Comparison of ENCODE assay signal across 7 fruit fly cellular contexts in genomic region chr2L:2755323-2755695, dm6.
TF ChIP-seq lines count a peak whose summit lies in the region.

No protein-coding gene starts in this region.

- no peak for TF ChIP-seq CTCF in whole organism, embryonic (GFP tag; optimal IDR thresholded peaks at IDR 0.05; lab: Kevin White, UChicago)

TF ChIP-seq in Kc167, 6 proteins besides CTCF, POLR2A, EP300 and RAD21:
- peak; percentile 76 for TF ChIP-seq h (optimal IDR thresholded peaks at IDR 0.05; lab: Kevin White, UChicago)
- peak; percentile 89 for TF ChIP-seq insv (optimal IDR thresholded peaks at IDR 0.05; lab: Kevin White, UChicago)
- TF ChIP-seq psq (optimal IDR thresholded peaks at IDR 0.05; lab: Kevin White, UChicago) = no peak
- no peak for TF ChIP-seq Sin3A (optimal IDR thresholded peaks at IDR 0.05; lab: Kevin White, UChicago)
- TF ChIP-seq Myc (optimal IDR thresholded peaks at IDR 0.05; lab: Kevin White, UChicago) = no peak
- TF ChIP-seq ttk (optimal IDR thresholded peaks at IDR 0.05; lab: Kevin White, UChicago) = no peak
TF ChIP-seq in Kc167: peak in this region for 2.

TF ChIP-seq in whole organism, 6 proteins besides CTCF, POLR2A, EP300 and RAD21:
- TF ChIP-seq usp (GFP tag; optimal IDR thresholded peaks at IDR 0.05; lab: Kevin White, UChicago) (no peak), Dll (optimal IDR thresholded peaks at IDR 0.05; lab: Kevin White, UChicago) (peak; percentile 97)
TF ChIP-seq in whole organism: peak in this region for 1.

TF ChIP-seq in whole organism, adult, 20 proteins besides CTCF, POLR2A, EP300 and RAD21:
- no peak for TF ChIP-seq toe (GFP tag; optimal IDR thresholded peaks at IDR 0.05; lab: Kevin White, UChicago)
- TF ChIP-seq Mnt (GFP tag; optimal IDR thresholded peaks at IDR 0.05; lab: Kevin White, UChicago) = peak; percentile 76
- no peak for TF ChIP-seq Clk (GFP tag; optimal IDR thresholded peaks at IDR 0.05; lab: Kevin White, UChicago)
- no peak for TF ChIP-seq CG7045 (GFP tag; optimal IDR thresholded peaks at IDR 0.05; lab: Kevin White, UChicago)
- TF ChIP-seq CG14711 (tag; optimal IDR thresholded peaks at IDR 0.05; lab: Kevin White, UChicago) = no peak
- peak; percentile 93 for TF ChIP-seq cic (GFP tag; optimal IDR thresholded peaks at IDR 0.05; lab: Kevin White, UChicago)

TF ChIP-seq in whole organism, embryonic, 481 proteins besides CTCF, POLR2A, EP300 and RAD21 (continues in another document):
- TF ChIP-seq nom (GFP tag; optimal IDR thresholded peaks at IDR 0.05; lab: Kevin White, UChicago) (peak; percentile 95), corto (GFP tag; optimal IDR thresholded peaks at IDR 0.05; lab: Kevin White, UChicago) (peak; percentile 63), gsb-n (tag; optimal IDR thresholded peaks at IDR 0.05; lab: Kevin White, UChicago) (peak; percentile 14), CG15479 (GFP tag; optimal IDR thresholded peaks at IDR 0.05; lab: Kevin White, UChicago) (peak; percentile 22), Pdp1 (GFP tag; optimal IDR thresholded peaks at IDR 0.05; lab: Kevin White, UChicago) (peak in 1 of 2 experiments; percentile 14), crc (GFP tag; optimal IDR thresholded peaks at IDR 0.05; lab: Kevin White, UChicago) (no peak), CG1832 (GFP tag; optimal IDR thresholded peaks at IDR 0.05; lab: Kevin White, UChicago) (peak; percentile 51), Trl (optimal IDR thresholded peaks at IDR 0.05; lab: Kevin White, UChicago) (peak; percentile 98 to 100), Trl (GFP tag; optimal IDR thresholded peaks at IDR 0.05; lab: Kevin White, UChicago) (peak; percentile 73), sqz (GFP tag; optimal IDR thresholded peaks at IDR 0.05; lab: Kevin White, UChicago) (peak; percentile 98), Stat92E (GFP tag; optimal IDR thresholded peaks at IDR 0.05; lab: Kevin White, UChicago) (peak in 1 of 3 experiments; percentile 29), CG30020 (tag; optimal IDR thresholded peaks at IDR 0.05; lab: Kevin White, UChicago) (no peak), CG12236 (GFP tag; optimal IDR thresholded peaks at IDR 0.05; lab: Kevin White, UChicago) (no peak), CG14965 (GFP tag; optimal IDR thresholded peaks at IDR 0.05; lab: Kevin White, UChicago; ENCODE audit: borderline replicate concordance) (no peak), Fer1 (GFP tag; optimal IDR thresholded peaks at IDR 0.05; lab: Kevin White, UChicago) (peak; percentile 13), CG33557 (GFP tag; optimal IDR thresholded peaks at IDR 0.05; lab: Kevin White, UChicago) (no peak), pan (optimal IDR thresholded peaks at IDR 0.05; lab: Kevin White, UChicago) (no peak), pan (GFP tag; optimal IDR thresholded peaks at IDR 0.05 in 1 of 2, IDR thresholded peaks at IDR 0.05 in 1 of 2) (no peak), kah (GFP tag; optimal IDR thresholded peaks at IDR 0.05; lab: Kevin White, UChicago) (peak; percentile 2)

TF ChIP-seq in whole organism, prepupa, 60 proteins besides CTCF, POLR2A, EP300 and RAD21:
- TF ChIP-seq CG32006 (GFP tag; optimal IDR thresholded peaks at IDR 0.05; lab: Kevin White, UChicago) (no peak), CG6854 (GFP tag; optimal IDR thresholded peaks at IDR 0.05; lab: Kevin White, UChicago) (peak; percentile 83), CG16779 (tag; optimal IDR thresholded peaks at IDR 0.05; lab: Kevin White, UChicago) (peak; percentile 72), dsx (GFP tag; optimal IDR thresholded peaks at IDR 0.05; lab: Kevin White, UChicago; ENCODE audit: poor library complexity, severe bottlenecking) (peak; percentile 10), Eip78C (GFP tag; lab: Kevin White, UChicago) (peak; percentile 61), CG10669 (GFP tag; optimal IDR thresholded peaks at IDR 0.05; lab: Kevin White, UChicago) (no peak), CG6808 (GFP tag; optimal IDR thresholded peaks at IDR 0.05; lab: Kevin White, UChicago) (peak; percentile 48), CG8319 (GFP tag; optimal IDR thresholded peaks at IDR 0.05; lab: Kevin White, UChicago) (no peak), net (GFP tag; optimal IDR thresholded peaks at IDR 0.05; lab: Kevin White, UChicago) (peak; percentile 31), ss (GFP tag; optimal IDR thresholded peaks at IDR 0.05; lab: Kevin White, UChicago) (peak; percentile 71 to 76), CG11762 (GFP tag; optimal IDR thresholded peaks at IDR 0.05; lab: Kevin White, UChicago; ENCODE audit: insufficient read depth) (peak; percentile 11), CG6276 (GFP tag; optimal IDR thresholded peaks at IDR 0.05; lab: Kevin White, UChicago) (no peak), Lpt (GFP tag; optimal IDR thresholded peaks at IDR 0.05; lab: Kevin White, UChicago) (peak; percentile 76), CG1621 (tag; optimal IDR thresholded peaks at IDR 0.05; lab: Kevin White, UChicago) (peak; percentile 32), CG9139 (GFP tag; optimal IDR thresholded peaks at IDR 0.05; lab: Kevin White, UChicago) (peak; percentile 79), CG8632 (GFP tag; optimal IDR thresholded peaks at IDR 0.05; lab: Kevin White, UChicago) (peak; percentile 19), vri (GFP tag; optimal IDR thresholded peaks at IDR 0.05; lab: Kevin White, UChicago) (peak; percentile 34), Sox102F (GFP tag; optimal IDR thresholded peaks at IDR 0.05; lab: Kevin White, UChicago) (peak; percentile 50)

TF ChIP-seq in whole organism, pupa, 21 proteins besides CTCF, POLR2A, EP300 and RAD21:
- TF ChIP-seq Ets98B (GFP tag; IDR thresholded peaks at IDR 0.05; lab: Robert Waterston, UW) (no peak), fd96Ca (GFP tag; IDR thresholded peaks at IDR 0.05; lab: Robert Waterston, UW) (no peak), D1 (tag; optimal IDR thresholded peaks at IDR 0.05; lab: Kevin White, UChicago) (no peak), CG32121 (GFP tag; IDR thresholded peaks at IDR 0.05; lab: Robert Waterston, UW) (no peak), Pif1A (GFP tag; optimal IDR thresholded peaks at IDR 0.05; lab: Kevin White, UChicago) (peak; percentile 59), Snoo (tag; optimal IDR thresholded peaks at IDR 0.05; lab: Kevin White, UChicago) (no peak), CG13204 (GFP tag; optimal IDR thresholded peaks at IDR 0.05; lab: Kevin White, UChicago) (no peak), Pif1B (GFP tag; optimal IDR thresholded peaks at IDR 0.05; lab: Kevin White, UChicago) (peak; percentile 72), CG4496 (GFP tag; IDR thresholded peaks at IDR 0.05; lab: Robert Waterston, UW) (no peak), gl (tag; optimal IDR thresholded peaks at IDR 0.05; lab: Kevin White, UChicago) (peak; percentile 61), EcR (GFP tag; optimal IDR thresholded peaks at IDR 0.05; lab: Kevin White, UChicago) (peak; percentile 72), CG17806 (tag; optimal IDR thresholded peaks at IDR 0.05; lab: Kevin White, UChicago) (no peak), CG34367 (tag; optimal IDR thresholded peaks at IDR 0.05; lab: Kevin White, UChicago) (no peak), CG10348 (GFP tag; IDR thresholded peaks at IDR 0.05; lab: Robert Waterston, UW) (no peak), CG14655 (GFP tag; optimal IDR thresholded peaks at IDR 0.05; lab: Kevin White, UChicago) (no peak)

TF ChIP-seq in whole organism, wandering third instar larva, 38 proteins besides CTCF, POLR2A, EP300 and RAD21:
- TF ChIP-seq CrebA (GFP tag; optimal IDR thresholded peaks at IDR 0.05; lab: Kevin White, UChicago; ENCODE audit: borderline replicate concordance) (no peak), Sp1 (GFP tag; optimal IDR thresholded peaks at IDR 0.05; lab: Kevin White, UChicago) (no peak), GATAd (GFP tag; optimal IDR thresholded peaks at IDR 0.05; lab: Kevin White, UChicago) (no peak), Myc (optimal IDR thresholded peaks at IDR 0.05; lab: Kevin White, UChicago) (no peak), rgr (GFP tag; optimal IDR thresholded peaks at IDR 0.05; lab: Kevin White, UChicago) (no peak), dl (GFP tag; optimal IDR thresholded peaks at IDR 0.05; lab: Kevin White, UChicago; ENCODE audit: insufficient read depth in 1 of 2, partially characterized antibody in 2 of 2) (peak; percentile 97), pan (optimal IDR thresholded peaks at IDR 0.05; lab: Kevin White, UChicago) (no peak), Hr83 (GFP tag; optimal IDR thresholded peaks at IDR 0.05; lab: Kevin White, UChicago; ENCODE audit: poor library complexity, severe bottlenecking) (peak; percentile 42), CG9705 (GFP tag; optimal IDR thresholded peaks at IDR 0.05; lab: Kevin White, UChicago) (no peak), dmrt93B (GFP tag; optimal IDR thresholded peaks at IDR 0.05; lab: Kevin White, UChicago) (no peak), CG32264 (GFP tag; optimal IDR thresholded peaks at IDR 0.05; lab: Kevin White, UChicago) (no peak), sage (GFP tag; optimal IDR thresholded peaks at IDR 0.05; lab: Kevin White, UChicago) (peak; percentile 71), Dfd (GFP tag; optimal IDR thresholded peaks at IDR 0.05; lab: Kevin White, UChicago) (no peak), tai (GFP tag; optimal IDR thresholded peaks at IDR 0.05; lab: Kevin White, UChicago) (no peak), Dif (GFP tag; optimal IDR thresholded peaks at IDR 0.05; lab: Kevin White, UChicago; ENCODE audit: partially characterized antibody) (peak; percentile 97), h (GFP tag; optimal IDR thresholded peaks at IDR 0.05; lab: Kevin White, UChicago) (peak; percentile 49), Rel (GFP tag; optimal IDR thresholded peaks at IDR 0.05; lab: Kevin White, UChicago) (no peak), Rel (tag; optimal IDR thresholded peaks at IDR 0.05; lab: Kevin White, UChicago) (no peak), ey (GFP tag; optimal IDR thresholded peaks at IDR 0.05; lab: Kevin White, UChicago) (no peak), jim (GFP tag; optimal IDR thresholded peaks at IDR 0.05; lab: Kevin White, UChicago) (peak; percentile 23)
